Fruit fly (Drosophila melanogaster): ENCODE data around the gene Rala.

dm6 chrX:3741611-3742001 is 22.2 kb upstream of the Rala start:
- TF ChIP-seq CG14710 (tag; optimal IDR thresholded peaks at IDR 0.05) (no peak), CG7786 (GFP tag; optimal IDR thresholded peaks at IDR 0.05) (no peak), CG16863 (GFP tag; optimal IDR thresholded peaks at IDR 0.05) (no peak), sug (tag; optimal IDR thresholded peaks at IDR 0.05) (no peak), crp (GFP tag; optimal IDR thresholded peaks at IDR 0.05) (no peak), fd102C (GFP tag; optimal IDR thresholded peaks at IDR 0.05) (no peak), tna (GFP tag; IDR thresholded peaks at IDR 0.05; ENCODE audit: partially characterized antibody) (no peak), MTF-1 (GFP tag; optimal IDR thresholded peaks at IDR 0.05; ENCODE audit: borderline replicate concordance) (no peak), Mrtf (GFP tag; IDR thresholded peaks at IDR 0.05) (no peak)
